Fruit fly (Drosophila melanogaster) whole organism, embryonic: ENCODE measurements around the gene tw.

Experiments used
- ATbp ChIP-seq: fragments of 200-800 bp; sonication (Bioruptor generic); optimal IDR thresholded peaks from 2 replicates; lab custom pipeline; 2017; ENCODE audit warnings: missing biosample characterization, mild to moderate bottlenecking, missing genetic modification characterization, missing genetic modification reagents
- Adf1 ChIP-seq: fragments of 200-800 bp; sonication (Bioruptor generic); IDR thresholded peaks from 2 replicates; pipeline ENCODE4 v1.3.6; 2022; ENCODE audit warnings: missing biosample characterization, missing genetic modification characterization
- CG11504 ChIP-seq: fragments of 200-800 bp; sonication (Bioruptor generic); optimal IDR thresholded peaks from 3 replicates; lab custom pipeline; 2019; ENCODE audit warnings: missing biosample characterization, mild to moderate bottlenecking, missing genetic modification characterization, moderate library complexity
- CG14710 ChIP-seq: fragments of 200-800 bp; sonication (Bioruptor generic); optimal IDR thresholded peaks from 3 replicates; lab custom pipeline; 2019; ENCODE audit warnings: missing biosample characterization, mild to moderate bottlenecking, missing genetic modification characterization, moderate library complexity
- CG15696 ChIP-seq: fragments of 200-800 bp; sonication (Bioruptor generic); optimal IDR thresholded peaks from 2 replicates; lab custom pipeline; 2019; ENCODE audit warnings: missing biosample characterization, mild to moderate bottlenecking, missing genetic modification characterization, moderate library complexity
- CG17328 ChIP-seq: fragments of 200-800 bp; sonication (Bioruptor generic); IDR thresholded peaks from 2 replicates; pipeline ENCODE4 v1.3.6; 2022; ENCODE audit warnings: missing biosample characterization, missing genetic modification characterization
- CG17829 ChIP-seq: fragments of 200-800 bp; optimal IDR thresholded peaks from 2 replicates; lab custom pipeline; 2019; ENCODE audit warnings: missing biosample characterization, mild to moderate bottlenecking, missing genetic modification characterization, moderate library complexity
- CG18262 ChIP-seq: fragments of 200-800 bp; optimal IDR thresholded peaks from 3 replicates; lab custom pipeline; 2019; ENCODE audit warnings: missing biosample characterization, mild to moderate bottlenecking, missing genetic modification characterization, moderate library complexity
- CG18764 ChIP-seq: fragments of 200-800 bp; sonication (Bioruptor generic); optimal IDR thresholded peaks from 3 replicates; lab custom pipeline; 2016; ENCODE audit warnings: missing biosample characterization, missing genetic modification characterization
- CG2678 ChIP-seq: fragments of 200-800 bp; sonication (Bioruptor generic); optimal IDR thresholded peaks from 3 replicates; lab custom pipeline; 2019; ENCODE audit warnings: missing biosample characterization, mild to moderate bottlenecking, missing genetic modification characterization, moderate library complexity
- CG2712 ChIP-seq: fragments of 200-800 bp; optimal IDR thresholded peaks from 3 replicates; lab custom pipeline; 2019; ENCODE audit warnings: missing biosample characterization, mild to moderate bottlenecking, missing genetic modification characterization, moderate library complexity
- CG2875 ChIP-seq: fragments of 200-800 bp; sonication (Bioruptor generic); optimal IDR thresholded peaks from 2 replicates; lab custom pipeline; 2017; ENCODE audit warnings: missing biosample characterization, mild to moderate bottlenecking, missing genetic modification characterization, missing genetic modification reagents
- CG32767 ChIP-seq: fragments of 200-800 bp; sonication (Bioruptor generic); IDR thresholded peaks from 2 replicates; pipeline ENCODE4 v1.3.6; 2022; ENCODE audit warnings: missing biosample characterization, missing genetic modification characterization
- CG3407 ChIP-seq: fragments of 200-800 bp; sonication (Bioruptor generic); optimal IDR thresholded peaks from 2 replicates; lab custom pipeline; 2018; ENCODE audit warnings: missing biosample characterization, mild to moderate bottlenecking, missing genetic modification characterization
- CG4820 ChIP-seq: fragments of 200-800 bp; sonication (Bioruptor generic); optimal IDR thresholded peaks from 3 replicates; lab custom pipeline; 2016; ENCODE audit warnings: missing biosample characterization, missing genetic modification characterization
- CG7786 ChIP-seq: fragments of 200-800 bp; sonication (Bioruptor generic); optimal IDR thresholded peaks from 2 replicates; lab custom pipeline; 2016; ENCODE audit warnings: missing biosample characterization, missing genetic modification characterization
- CG8765 ChIP-seq: fragments of 200-800 bp; sonication (Bioruptor generic); IDR thresholded peaks from 2 replicates; pipeline ENCODE4 v1.3.6; 2022; ENCODE audit warnings: missing biosample characterization, missing genetic modification characterization
- CG8944 ChIP-seq: fragments of 200-800 bp; sonication (Bioruptor generic); optimal IDR thresholded peaks from 3 replicates; lab custom pipeline; 2016; ENCODE audit warnings: missing biosample characterization, missing genetic modification characterization
- CHES-1-like ChIP-seq: fragments of 200-800 bp; sonication (Bioruptor generic); optimal IDR thresholded peaks from 2 replicates; lab custom pipeline; 2016; ENCODE audit warnings: missing biosample characterization, missing genetic modification characterization
- D ChIP-seq, 2 experiments: fragments of 200-800 bp in 1 of 2; fragments of >200 bp in 1 of 2; sonication (Bioruptor generic) in 1 of 2; optimal IDR thresholded peaks; 2 replicates in 1 of 2; 3 replicates in 1 of 2; lab custom pipeline; 2017; ENCODE audit warnings: mild to moderate bottlenecking in 1 of 2, missing biosample characterization in 1 of 2, missing genetic modification characterization in 1 of 2, missing genetic modification reagents in 1 of 2
- Doc3 ChIP-seq: fragments of 200-800 bp; sonication (Bioruptor generic); IDR thresholded peaks from 3 replicates; pipeline ENCODE4 v1.3.6; 2022; ENCODE audit warnings: missing biosample characterization, missing genetic modification characterization; ENCODE audit not compliant: partially characterized antibody
- Hr51 ChIP-seq, 2 experiments: fragments of 200-800 bp; sonication (Bioruptor generic); optimal IDR thresholded peaks; 2 replicates in 1 of 2; 3 replicates in 1 of 2; lab custom pipeline; 2016 to 2018; ENCODE audit warnings: missing biosample characterization in 2 of 2, missing genetic modification characterization in 2 of 2, mild to moderate bottlenecking in 1 of 2, moderate library complexity in 1 of 2
- Hsf ChIP-seq: fragments of 200-800 bp; sonication (Bioruptor generic); optimal IDR thresholded peaks from 3 replicates; lab custom pipeline; 2016; ENCODE audit warnings: missing biosample characterization, missing genetic modification characterization
- Kr ChIP-seq: fragments of 200-800 bp; sonication (Bioruptor generic); optimal IDR thresholded peaks from 2 replicates; lab custom pipeline; 2017; ENCODE audit warnings: missing biosample characterization, mild to moderate bottlenecking, missing genetic modification characterization
- Pdp1 ChIP-seq, 2 experiments: fragments of 200-800 bp; sonication (Bioruptor generic); optimal IDR thresholded peaks; 3 replicates each; lab custom pipeline; 2016; ENCODE audit warnings: missing biosample characterization in 2 of 2, missing genetic modification characterization in 2 of 2, mild to moderate bottlenecking in 1 of 2, moderate library complexity in 1 of 2
- Six4 ChIP-seq: fragments of 200-800 bp; sonication (Bioruptor generic); optimal IDR thresholded peaks from 2 replicates; lab custom pipeline; 2016; ENCODE audit warnings: missing biosample characterization, missing genetic modification characterization
- Xrp1 ChIP-seq: fragments of 200-800 bp; sonication (Bioruptor generic); IDR thresholded peaks from 2 replicates; pipeline ENCODE4 v1.3.6; 2022; ENCODE audit warnings: missing biosample characterization, missing genetic modification characterization
- bcd ChIP-seq: fragments of 200-800 bp; sonication (Bioruptor generic); optimal IDR thresholded peaks from 2 replicates; lab custom pipeline; 2017; ENCODE audit warnings: missing biosample characterization, mild to moderate bottlenecking, missing genetic modification characterization
- crc ChIP-seq: fragments of 200-800 bp; sonication (Bioruptor generic); optimal IDR thresholded peaks from 2 replicates; lab custom pipeline; 2016; ENCODE audit warnings: missing biosample characterization, missing genetic modification characterization
- dmrt11E ChIP-seq: fragments of 200-800 bp; sonication (Bioruptor generic); optimal IDR thresholded peaks from 3 replicates; lab custom pipeline; 2018; ENCODE audit warnings: missing biosample characterization, mild to moderate bottlenecking, missing genetic modification characterization, moderate library complexity
- en ChIP-seq: fragments of 200-800 bp; sonication (Bioruptor generic); optimal IDR thresholded peaks from 2 replicates; lab custom pipeline; 2016; ENCODE audit warnings: missing biosample characterization, missing genetic modification characterization
- grau ChIP-seq: fragments of 200-800 bp; optimal IDR thresholded peaks from 3 replicates; lab custom pipeline; 2019; ENCODE audit warnings: missing biosample characterization, mild to moderate bottlenecking, missing genetic modification characterization, moderate library complexity
- gsb-n ChIP-seq: fragments of 200-800 bp; sonication (Bioruptor generic); optimal IDR thresholded peaks from 3 replicates; lab custom pipeline; 2018; ENCODE audit warnings: missing biosample characterization, mild to moderate bottlenecking, missing genetic modification characterization
- hb ChIP-seq: fragments of 200-800 bp; sonication (Bioruptor generic); IDR thresholded peaks from 3 replicates; pipeline ENCODE4 v1.3.6; 2022; ENCODE audit warnings: missing biosample characterization, missing genetic modification characterization; ENCODE audit not compliant: partially characterized antibody
- her ChIP-seq: fragments of 200-800 bp; sonication (Bioruptor generic); optimal IDR thresholded peaks from 2 replicates; lab custom pipeline; 2016; ENCODE audit warnings: missing biosample characterization, missing genetic modification characterization
- ind ChIP-seq: fragments of 200-800 bp; sonication (Bioruptor generic); optimal IDR thresholded peaks from 3 replicates; lab custom pipeline; 2016; ENCODE audit warnings: missing biosample characterization, missing genetic modification characterization
- jing ChIP-seq: fragments of 200-800 bp; sonication (Bioruptor generic); optimal IDR thresholded peaks from 2 replicates; lab custom pipeline; 2018; ENCODE audit warnings: missing biosample characterization, mild to moderate bottlenecking, missing genetic modification characterization
- lab ChIP-seq: fragments of 200-800 bp; sonication (Bioruptor generic); optimal IDR thresholded peaks from 3 replicates; lab custom pipeline; 2017; ENCODE audit warnings: missing biosample characterization, missing genetic modification characterization, mild to moderate bottlenecking, moderate library complexity, missing genetic modification reagents
- lilli ChIP-seq: fragments of 200-800 bp; sonication (Bioruptor generic); optimal IDR thresholded peaks from 3 replicates; lab custom pipeline; 2016; ENCODE audit warnings: missing biosample characterization, missing genetic modification characterization
- lola ChIP-seq, 3 experiments: fragments of >200 bp in 2 of 3; fragments of 200-800 bp in 1 of 3; sonication (Bioruptor generic) in 1 of 3; optimal IDR thresholded peaks; 2 replicates each; lab custom pipeline; 2017 to 2019; ENCODE audit warnings: missing biosample characterization in 3 of 3, missing genetic modification characterization in 3 of 3, mild to moderate bottlenecking in 1 of 3, moderate library complexity in 1 of 3
- p53 ChIP-seq: fragments of 200-800 bp; sonication (Bioruptor generic); optimal IDR thresholded peaks from 2 replicates; lab custom pipeline; 2016; ENCODE audit warnings: missing biosample characterization, missing genetic modification characterization
- pnt ChIP-seq: fragments of 200-800 bp; sonication (Bioruptor generic); optimal IDR thresholded peaks from 3 replicates; lab custom pipeline; 2016; ENCODE audit warnings: missing biosample characterization, missing genetic modification characterization
- row ChIP-seq: fragments of 200-800 bp; sonication (Bioruptor generic); IDR thresholded peaks from 3 replicates; pipeline ENCODE4 v1.3.6; 2022; ENCODE audit warnings: missing biosample characterization, missing genetic modification characterization
- run ChIP-seq: fragments of 200-800 bp; sonication (Bioruptor generic); optimal IDR thresholded peaks from 3 replicates; lab custom pipeline; 2018; ENCODE audit warnings: missing biosample characterization, mild to moderate bottlenecking, missing genetic modification characterization
- tin ChIP-seq: fragments of 200-800 bp; sonication (Bioruptor generic); optimal IDR thresholded peaks from 3 replicates; lab custom pipeline; 2016; ENCODE audit warnings: missing biosample characterization, missing genetic modification characterization
- tio ChIP-seq: fragments of 200-800 bp; sonication (Bioruptor generic); optimal IDR thresholded peaks from 2 replicates; lab custom pipeline; 2017; ENCODE audit warnings: missing biosample characterization, missing genetic modification characterization, inconsistent platforms
- toy ChIP-seq: fragments of 200-800 bp; sonication (Bioruptor generic); IDR thresholded peaks from 2 replicates; pipeline ENCODE4 v1.3.6; 2022; ENCODE audit warnings: missing biosample characterization, missing genetic modification characterization
- zen ChIP-seq: fragments of 200-800 bp; sonication (Bioruptor generic); optimal IDR thresholded peaks from 3 replicates; lab custom pipeline; 2018; ENCODE audit warnings: missing biosample characterization, mild to moderate bottlenecking, missing genetic modification characterization, moderate library complexity

Gene tw

DNA sequence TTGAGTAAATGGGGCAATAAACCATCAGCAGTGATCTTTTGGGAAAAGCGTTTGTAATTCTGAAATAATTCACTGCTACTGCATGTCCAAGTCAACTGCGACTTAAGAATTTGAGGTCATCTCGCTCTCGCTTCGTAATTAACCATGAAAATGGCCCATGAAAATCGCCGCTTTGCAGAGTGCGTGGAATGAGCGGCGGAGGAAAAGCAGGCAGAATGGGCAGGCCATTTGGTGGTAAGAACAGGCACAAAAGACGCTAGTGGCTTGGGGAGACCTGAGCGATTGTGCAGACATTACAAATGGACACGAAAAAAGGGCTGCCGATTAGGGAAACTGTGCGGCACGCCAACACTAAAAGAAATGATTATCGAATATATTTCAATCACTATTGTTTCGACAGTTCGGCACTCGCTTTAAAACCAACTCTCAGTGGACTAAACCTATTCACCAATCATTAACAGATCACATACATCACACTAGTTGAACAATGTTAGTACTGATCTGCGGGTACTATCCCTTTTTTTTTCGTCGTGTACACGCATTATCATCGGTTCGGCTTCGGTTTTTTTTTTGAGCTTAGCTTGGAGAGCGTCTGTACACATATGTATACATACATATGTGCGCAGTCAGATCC, 13.0 kb upstream of the tw start (continued):
- peak; percentile 68 for TF ChIP-seq CG17328 (GFP tag; lab: Robert Waterston, UW)
- TF ChIP-seq CG4820 (GFP tag; lab: Kevin White, UChicago) = peak; percentile 45
- peak; percentile 14 for TF ChIP-seq CG7786 (GFP tag; lab: Kevin White, UChicago)
- TF ChIP-seq bcd = peak; percentile 18
- peak in 1 of 3 experiments; percentile 51 for TF ChIP-seq lola (GFP tag; optimal IDR thresholded peaks at IDR 0.05; lab: Kevin White, UChicago)
- TF ChIP-seq her (GFP tag; lab: Kevin White, UChicago) = no peak
- TF ChIP-seq Xrp1 (GFP tag; lab: Robert Waterston, UW) = peak; percentile 72; the same call in 1 of the 2 replicates
- peak; percentile 3 for TF ChIP-seq jing (GFP tag; lab: Kevin White, UChicago)
- TF ChIP-seq p53 (GFP tag; lab: Kevin White, UChicago) = no peak
- TF ChIP-seq tio = no peak
- TF ChIP-seq Pdp1 (GFP tag; optimal IDR thresholded peaks at IDR 0.05; lab: Kevin White, UChicago) = peak; percentile 30
- peak; percentile 11 for TF ChIP-seq lab
- TF ChIP-seq Kr (GFP tag; lab: Kevin White, UChicago) = peak; percentile 2
- TF ChIP-seq CG8944 (GFP tag; lab: Kevin White, UChicago) = peak; percentile 21
- TF ChIP-seq Adf1 (GFP tag; lab: Robert Waterston, UW) = no peak
- peak; percentile 57 for TF ChIP-seq tin (GFP tag; lab: Kevin White, UChicago)
- peak; percentile 29 for TF ChIP-seq lilli (GFP tag; lab: Kevin White, UChicago)
- no peak for TF ChIP-seq crc (GFP tag; lab: Kevin White, UChicago)
- peak; percentile 31 for TF ChIP-seq pnt (GFP tag; lab: Kevin White, UChicago)
- TF ChIP-seq CG11504 (tag; lab: Kevin White, UChicago) = peak; percentile 55
- TF ChIP-seq CG18764 = no peak
- peak; percentile 33 for TF ChIP-seq ind (GFP tag; lab: Kevin White, UChicago)
- peak in 1 of 2 experiments; percentile 31 for TF ChIP-seq Hr51 (GFP tag; optimal IDR thresholded peaks at IDR 0.05; lab: Kevin White, UChicago)
- peak; percentile 5 for TF ChIP-seq CG2875 (GFP tag; lab: Kevin White, UChicago)
- peak; percentile 46 for TF ChIP-seq CG18262 (tag; lab: Kevin White, UChicago)
- peak; percentile 45 for TF ChIP-seq CG14710 (tag; lab: Kevin White, UChicago)
- TF ChIP-seq ATbp (GFP tag; lab: Kevin White, UChicago) = peak; percentile 53
- peak; percentile 30 for TF ChIP-seq Six4 (GFP tag; lab: Kevin White, UChicago)
- TF ChIP-seq en (GFP tag; lab: Kevin White, UChicago) = peak; percentile 19
- peak; percentile 38 for TF ChIP-seq CG2678 (tag; lab: Kevin White, UChicago)
- no peak for TF ChIP-seq D (optimal IDR thresholded peaks at IDR 0.05; lab: Kevin White, UChicago)
- peak; percentile 49 for TF ChIP-seq D (GFP tag; optimal IDR thresholded peaks at IDR 0.05; lab: Kevin White, UChicago)
- peak; percentile 52 for TF ChIP-seq CG2712
- no peak for TF ChIP-seq CG3407 (GFP tag; lab: Kevin White, UChicago)
- no peak for TF ChIP-seq hb (GFP tag; lab: Robert Waterston, UW)
- peak; percentile 1 for TF ChIP-seq CG17829 (tag; lab: Kevin White, UChicago)
- TF ChIP-seq zen = peak; percentile 30
- TF ChIP-seq grau (tag; lab: Kevin White, UChicago) = peak; percentile 22
- TF ChIP-seq Hsf (GFP tag; lab: Kevin White, UChicago) = peak; percentile 24
- no peak for TF ChIP-seq toy (GFP tag; lab: Robert Waterston, UW)
- TF ChIP-seq CHES-1-like (GFP tag; lab: Kevin White, UChicago) = peak; percentile 2
- peak; percentile 12 for TF ChIP-seq CG15696 (tag; lab: Kevin White, UChicago)
- TF ChIP-seq row (GFP tag; lab: Robert Waterston, UW) = peak; percentile 54
- no peak for TF ChIP-seq run (tag; lab: Kevin White, UChicago)
- TF ChIP-seq CG8765 (GFP tag; lab: Robert Waterston, UW) = no peak
- peak; percentile 48 for TF ChIP-seq gsb-n (tag; lab: Kevin White, UChicago)
- no peak for TF ChIP-seq Doc3 (GFP tag; lab: Robert Waterston, UW)
- 0 out of 2 replicates have a peak, but pooled peaks have one; percentile 22 for TF ChIP-seq CG32767
- peak; percentile 71 for TF ChIP-seq dmrt11E (tag; lab: Kevin White, UChicago)
